Worm (Caenorhabditis elegans): ENCODE data around the gene K01G5.10.

DNA sequence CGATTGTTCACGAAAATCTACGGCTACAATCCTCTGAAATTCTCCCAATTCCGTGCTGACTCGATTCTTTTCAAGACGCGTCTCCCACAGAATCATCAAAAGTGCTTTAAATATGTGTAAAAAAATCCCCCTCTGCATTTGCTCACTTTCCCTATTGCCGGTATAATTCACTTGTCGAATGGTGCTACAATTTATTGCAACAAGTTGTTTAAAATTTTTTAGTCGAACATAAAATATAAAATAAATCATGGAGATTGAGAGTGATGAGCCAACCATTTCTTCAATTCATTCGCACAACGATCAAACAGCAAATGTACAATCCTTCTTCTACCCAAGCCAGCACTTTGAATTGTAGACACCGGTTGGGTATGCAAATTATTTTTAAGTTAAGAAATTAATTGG, 11.9 kb downstream of the K01G5.10 start:
- TF ChIP-seq sdc-2 (tag; optimal IDR thresholded peaks at IDR 0.05), result no peak
- no peak for TF ChIP-seq unc-55 (GFP tag; optimal IDR thresholded peaks at IDR 0.05)
- no peak for TF ChIP-seq rnt-1 (tag; optimal IDR thresholded peaks at IDR 0.05)
- no peak for TF ChIP-seq ceh-9 (tag; optimal IDR thresholded peaks at IDR 0.05)
- TF ChIP-seq unc-3 (GFP tag; conservative IDR thresholded peaks at IDR 0.05), result no peak
- TF ChIP-seq unc-3 (tag; optimal IDR thresholded peaks at IDR 0.05), result no peak
- no peak for TF ChIP-seq nhr-11 (tag; optimal IDR thresholded peaks at IDR 0.05)
- no peak for TF ChIP-seq ets-4 (tag; optimal IDR thresholded peaks at IDR 0.05)
- no peak for TF ChIP-seq lin-11 (tag; optimal IDR thresholded peaks at IDR 0.05)
- no peak for TF ChIP-seq pqm-1 (tag; optimal IDR thresholded peaks at IDR 0.05)
- no peak for TF ChIP-seq elt-2 (tag; optimal IDR thresholded peaks at IDR 0.05)
- TF ChIP-seq hlh-6 (tag; optimal IDR thresholded peaks at IDR 0.05), result no peak
